Fruit fly (Drosophila melanogaster) S2 (cell line): Measurements from ENCODE around the gene CG14286.

Experiments used
- CG8478 ChIP-seq: fragments of >200 bp; optimal IDR thresholded peaks from 2 replicates; lab custom pipeline; 2018
- CTCF ChIP-seq, 2 experiments: fragments of >200 bp; optimal IDR thresholded peaks; 2 replicates each; lab custom pipeline; 2018

CG14286 gene

dm6 chr3R:19031210-19031609 is 7.3 kb downstream of the CG14286 start, which contains the start of the genes Prp18 and CG6013:
Prp18 (minus strand) TSS chr3R:19031271.
CG6013 (plus strand) TSS chr3R:19031503.
- TF ChIP-seq CTCF (optimal IDR thresholded peaks at IDR 0.05; lab: Kevin White, UChicago) (no peak), CG8478 (lab: Kevin White, UChicago) (no peak)

dm6 chr3R:19033238-19033637 is 9.3 kb downstream of the CG14286 start, which contains the start of gene CG6026:
CG6026 (plus strand) TSS chr3R:19033538.
- TF ChIP-seq CTCF (optimal IDR thresholded peaks at IDR 0.05; lab: Kevin White, UChicago): no peak
- no peak for TF ChIP-seq CG8478 (lab: Kevin White, UChicago)

- no peak for TF ChIP-seq CG8478 (lab: Kevin White, UChicago)
- TF ChIP-seq CTCF (optimal IDR thresholded peaks at IDR 0.05; lab: Kevin White, UChicago): no peak
Measured at dm6 chr3R:19036521-19037142, 12.7 kb downstream of the CG14286 start.

- no peak for TF ChIP-seq CG8478 (lab: Kevin White, UChicago)
- TF ChIP-seq CTCF (optimal IDR thresholded peaks at IDR 0.05; lab: Kevin White, UChicago): no peak
Measured at dm6 chr3R:19040685-19041084, 16.8 kb downstream of the CG14286 start.

dm6 chr3R:19044638-19045037 is 20.7 kb downstream of the CG14286 start:
- TF ChIP-seq CG8478 (lab: Kevin White, UChicago): no peak
- no peak for TF ChIP-seq CTCF (optimal IDR thresholded peaks at IDR 0.05; lab: Kevin White, UChicago)

- TF ChIP-seq CTCF (optimal IDR thresholded peaks at IDR 0.05; lab: Kevin White, UChicago) (no peak), CG8478 (lab: Kevin White, UChicago) (no peak)
Measured at dm6 chr3R:19051247-19051646, 27.4 kb downstream of the CG14286 start.

dm6 chr3R:19052475-19052874 is 28.6 kb downstream of the CG14286 start:
- TF ChIP-seq CTCF (optimal IDR thresholded peaks at IDR 0.05; lab: Kevin White, UChicago) (no peak), CG8478 (lab: Kevin White, UChicago) (no peak)

- TF ChIP-seq CTCF (optimal IDR thresholded peaks at IDR 0.05; lab: Kevin White, UChicago) (no peak), CG8478 (lab: Kevin White, UChicago) (no peak)
Measured at dm6 chr3R:19054839-19055238, 30.9 kb downstream of the CG14286 start.

- TF ChIP-seq CG8478 (lab: Kevin White, UChicago): no peak
- no peak for TF ChIP-seq CTCF (optimal IDR thresholded peaks at IDR 0.05; lab: Kevin White, UChicago)
Measured at dm6 chr3R:19056884-19057283, 33.0 kb downstream of the CG14286 start.

- TF ChIP-seq CG8478 (lab: Kevin White, UChicago) (no peak), CTCF (optimal IDR thresholded peaks at IDR 0.05; lab: Kevin White, UChicago) (no peak)
Measured at dm6 chr3R:19058384-19058783, 34.5 kb downstream of the CG14286 start.

- no peak for TF ChIP-seq CTCF (optimal IDR thresholded peaks at IDR 0.05; lab: Kevin White, UChicago)
- TF ChIP-seq CG8478 (lab: Kevin White, UChicago): no peak
Measured at dm6 chr3R:19059285-19059684, 35.4 kb downstream of the CG14286 start.

- TF ChIP-seq CG8478 (lab: Kevin White, UChicago): no peak
Measured at dm6 chr3R:19060173-19060572, 36.3 kb downstream of the CG14286 start.

dm6 chr3R:19062549-19062948 is 38.7 kb downstream of the CG14286 start:
- TF ChIP-seq CTCF (optimal IDR thresholded peaks at IDR 0.05; lab: Kevin White, UChicago): no peak
- no peak for TF ChIP-seq CG8478 (lab: Kevin White, UChicago)

- no peak for TF ChIP-seq CTCF (optimal IDR thresholded peaks at IDR 0.05; lab: Kevin White, UChicago)
- TF ChIP-seq CG8478 (lab: Kevin White, UChicago): no peak
Measured at dm6 chr3R:19064037-19064664, 40.3 kb downstream of the CG14286 start.

dm6 chr3R:19065474-19065873 is 41.6 kb downstream of the CG14286 start:
- TF ChIP-seq CG8478 (lab: Kevin White, UChicago): no peak
- TF ChIP-seq CTCF (optimal IDR thresholded peaks at IDR 0.05; lab: Kevin White, UChicago): no peak
